Worm (Caenorhabditis elegans): Measurements from ENCODE around the gene lim-4.

Gene lim-4

ce11 chrX:3823869-3824268 is 49.5 kb downstream of the lim-4 start (continued):
- no peak for TF ChIP-seq D1046.2 (GFP tag; IDR thresholded peaks at IDR 0.05)

DNA sequence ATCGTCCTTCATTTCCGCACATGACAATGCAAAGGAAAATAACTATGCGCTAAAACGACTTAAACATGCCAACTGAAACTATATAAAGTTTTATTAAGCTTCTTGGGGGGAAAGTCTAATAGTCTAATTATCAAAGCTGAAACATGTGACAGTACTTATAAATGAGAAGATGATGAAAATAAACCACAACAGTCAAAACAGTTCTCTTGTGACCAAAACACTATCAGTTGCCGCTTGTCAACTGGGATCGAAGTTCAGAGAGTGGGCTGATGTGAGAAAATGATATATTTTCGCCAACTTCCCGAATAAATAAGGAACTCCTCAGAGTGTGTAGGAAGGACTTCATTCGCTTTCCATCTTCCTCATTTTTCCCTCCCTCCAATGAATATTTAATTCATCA is 51.3 kb downstream of the lim-4 start:
- TF ChIP-seq zfp-3 (GFP tag; conservative IDR thresholded peaks at IDR 0.05): no peak
- TF ChIP-seq daf-8 (GFP tag; IDR thresholded peaks at IDR 0.05): no peak
- TF ChIP-seq unc-39 (tag; optimal IDR thresholded peaks at IDR 0.05): no peak
- no peak for TF ChIP-seq T26A8.4 (GFP tag; IDR thresholded peaks at IDR 0.05)
- TF ChIP-seq nhr-10 (tag; optimal IDR thresholded peaks at IDR 0.05): no peak
- TF ChIP-seq ceh-82 (tag; optimal IDR thresholded peaks at IDR 0.05): no peak
- no peak for TF ChIP-seq nhr-42 (GFP tag; IDR thresholded peaks at IDR 0.05)
- TF ChIP-seq zag-1 (tag; optimal IDR thresholded peaks at IDR 0.05): no peak
- no peak for TF ChIP-seq tag-97 (GFP tag; IDR thresholded peaks at IDR 0.05)
- no peak for TF ChIP-seq lir-3 (tag; optimal IDR thresholded peaks at IDR 0.05)
- TF ChIP-seq saeg-2 (GFP tag; IDR thresholded peaks at IDR 0.05): no peak
- no peak for TF ChIP-seq nhr-111 (GFP tag; optimal IDR thresholded peaks at IDR 0.05)
- peak; percentile 50; the same call in 1 of the 2 replicates for TF ChIP-seq dmd-6 (GFP tag; IDR thresholded peaks at IDR 0.05)
- no peak for TF ChIP-seq mdt-29 (GFP tag; IDR thresholded peaks at IDR 0.05)
- TF ChIP-seq madf-9 (GFP tag; conservative IDR thresholded peaks at IDR 0.05): no peak
- TF ChIP-seq nhr-6 (tag; optimal IDR thresholded peaks at IDR 0.05): no peak
- no peak for TF ChIP-seq lim-7 (GFP tag; IDR thresholded peaks at IDR 0.05)
- no peak for TF ChIP-seq nhr-237 (tag; optimal IDR thresholded peaks at IDR 0.05)
- TF ChIP-seq ceh-62 (tag; optimal IDR thresholded peaks at IDR 0.05): no peak
- no peak for TF ChIP-seq ZK337.2 (GFP tag; IDR thresholded peaks at IDR 0.05)
- no peak for TF ChIP-seq skn-1 (tag; optimal IDR thresholded peaks at IDR 0.05)
- TF ChIP-seq ceh-28 (tag; optimal IDR thresholded peaks at IDR 0.05): no peak
- TF ChIP-seq spr-3 (GFP tag; optimal IDR thresholded peaks at IDR 0.05): no peak
- TF ChIP-seq hlh-30 (tag; optimal IDR thresholded peaks at IDR 0.05; ENCODE audit: insufficient read depth): peak; percentile 52
- TF ChIP-seq pqm-1 (tag; optimal IDR thresholded peaks at IDR 0.05): no peak
- TF ChIP-seq rbr-2 (tag; optimal IDR thresholded peaks at IDR 0.05): no peak
- no peak for TF ChIP-seq nhr-48 (tag; optimal IDR thresholded peaks at IDR 0.05)
- peak in 1 of 2 experiments; percentile 42 for TF ChIP-seq mdl-1 (tag; optimal IDR thresholded peaks at IDR 0.05)
- TF ChIP-seq lin-38 (GFP tag; IDR thresholded peaks at IDR 0.05): no peak
- peak; percentile 24 for TF ChIP-seq T20F7.1 (GFP tag; optimal IDR thresholded peaks at IDR 0.05)
- TF ChIP-seq dpl-1 (GFP tag; optimal IDR thresholded peaks at IDR 0.05): no peak
- TF ChIP-seq ztf-11 (tag; optimal IDR thresholded peaks at IDR 0.05): no peak
- no peak for TF ChIP-seq R02D3.7 (tag; optimal IDR thresholded peaks at IDR 0.05)
- TF ChIP-seq Y105C5A.15 (GFP tag; IDR thresholded peaks at IDR 0.05): no peak
- TF ChIP-seq ceh-44 (GFP tag; IDR thresholded peaks at IDR 0.05): no peak
- TF ChIP-seq ctbp-1 (GFP tag; IDR thresholded peaks at IDR 0.05): no peak
- TF ChIP-seq hif-1 (tag; optimal IDR thresholded peaks at IDR 0.05): no peak
- TF ChIP-seq nhr-41 (GFP tag; IDR thresholded peaks at IDR 0.05): no peak
- TF ChIP-seq nhr-11 (tag; optimal IDR thresholded peaks at IDR 0.05): no peak
- TF ChIP-seq egl-27 (tag; optimal IDR thresholded peaks at IDR 0.05): no peak
- TF ChIP-seq daf-19 (GFP tag; conservative IDR thresholded peaks at IDR 0.05): no peak
- TF ChIP-seq zip-2 (tag; optimal IDR thresholded peaks at IDR 0.05): no peak
- TF ChIP-seq attf-4 (tag; optimal IDR thresholded peaks at IDR 0.05): no peak
- no peak for TF ChIP-seq ZK546.5 (tag; optimal IDR thresholded peaks at IDR 0.05)
- TF ChIP-seq dve-1 (tag; optimal IDR thresholded peaks at IDR 0.05; ENCODE audit: insufficient read depth): peak; percentile 71
- TF ChIP-seq lsy-2 (tag; optimal IDR thresholded peaks at IDR 0.05): no peak
- no peak for TF ChIP-seq mes-2 (tag; optimal IDR thresholded peaks at IDR 0.05; ENCODE audit: poor library complexity, severe bottlenecking)
- no peak for TF ChIP-seq pha-4 (GFP tag; IDR thresholded peaks at IDR 0.05)
- TF ChIP-seq pha-4 (tag; optimal IDR thresholded peaks at IDR 0.05): no peak
- TF ChIP-seq zip-11 (GFP tag; IDR thresholded peaks at IDR 0.05): no peak
- TF ChIP-seq sdz-12 (GFP tag; optimal IDR thresholded peaks at IDR 0.05): no peak
